Fruit fly (Drosophila melanogaster) whole organism, pupa: ENCODE results near the gene CG13023.

Experiments used
- CG10348 ChIP-seq: fragments of 200-800 bp; sonication (Bioruptor generic); IDR thresholded peaks from 2 replicates; pipeline ENCODE4 v1.3.6; 2022; ENCODE audit warnings: missing biosample characterization, missing genetic modification characterization
- CG12605 ChIP-seq: fragments of 200-800 bp; sonication (Bioruptor generic); IDR thresholded peaks from 2 replicates; pipeline ENCODE4 v1.3.6; 2022; ENCODE audit warnings: missing biosample characterization, missing genetic modification characterization
- CG13204 ChIP-seq: fragments of 200-800 bp; sonication (Bioruptor generic); optimal IDR thresholded peaks from 2 replicates; lab custom pipeline; 2018; ENCODE audit warnings: missing biosample characterization, mild to moderate bottlenecking, missing genetic modification characterization, moderate library complexity
- CG14655 ChIP-seq: fragments of 200-800 bp; sonication (Bioruptor generic); optimal IDR thresholded peaks from 3 replicates; lab custom pipeline; 2017; ENCODE audit warnings: mild to moderate bottlenecking, missing biosample characterization, missing genetic modification reagents, missing genetic modification characterization
- CG15710 ChIP-seq: fragments of 200-800 bp; sonication (Bioruptor generic); optimal IDR thresholded peaks from 2 replicates; lab custom pipeline; 2018; ENCODE audit warnings: missing biosample characterization, mild to moderate bottlenecking, missing genetic modification characterization, moderate library complexity
- CG17806 ChIP-seq: fragments of 200-800 bp; sonication (Bioruptor generic); optimal IDR thresholded peaks from 2 replicates; lab custom pipeline; 2018; ENCODE audit warnings: missing biosample characterization, mild to moderate bottlenecking, missing genetic modification characterization, moderate library complexity
- CG32121 ChIP-seq: fragments of 200-800 bp; sonication (Bioruptor generic); IDR thresholded peaks from 2 replicates; pipeline ENCODE4 v1.3.6; 2022; ENCODE audit warnings: missing biosample characterization, missing genetic modification characterization
- CG34367 ChIP-seq: fragments of 200-800 bp; sonication (Bioruptor generic); optimal IDR thresholded peaks from 2 replicates; lab custom pipeline; 2018; ENCODE audit warnings: missing biosample characterization, mild to moderate bottlenecking, missing genetic modification characterization
- CG4496 ChIP-seq: fragments of 200-800 bp; sonication (Bioruptor generic); IDR thresholded peaks from 3 replicates; pipeline ENCODE4 v1.3.6; 2022; ENCODE audit warnings: missing biosample characterization, missing genetic modification characterization
- CG8159 ChIP-seq: fragments of 200-800 bp; sonication (Bioruptor generic); optimal IDR thresholded peaks from 3 replicates; lab custom pipeline; 2018; ENCODE audit warnings: missing biosample characterization, mild to moderate bottlenecking, missing genetic modification characterization, moderate library complexity
- CG8301 ChIP-seq: fragments of 200-800 bp; sonication (Bioruptor generic); optimal IDR thresholded peaks from 2 replicates; lab custom pipeline; 2018; ENCODE audit warnings: missing biosample characterization, mild to moderate bottlenecking, missing genetic modification characterization
- CG9948 ChIP-seq: fragments of 200-800 bp; sonication (Bioruptor generic); optimal IDR thresholded peaks from 2 replicates; lab custom pipeline; 2018; ENCODE audit warnings: missing biosample characterization, mild to moderate bottlenecking, missing genetic modification characterization, moderate library complexity
- D1 ChIP-seq: fragments of 200-800 bp; sonication (Bioruptor generic); optimal IDR thresholded peaks from 2 replicates; lab custom pipeline; 2018; ENCODE audit warnings: missing biosample characterization, mild to moderate bottlenecking, missing genetic modification characterization, moderate library complexity
- EcR ChIP-seq: fragments of 200-800 bp; sonication (Bioruptor generic); optimal IDR thresholded peaks from 3 replicates; lab custom pipeline; 2019; ENCODE audit warnings: missing biosample characterization, missing genetic modification characterization, mild to moderate bottlenecking, moderate library complexity, missing genetic modification reagents
- Ets98B ChIP-seq: fragments of 200-800 bp; sonication (Bioruptor generic); IDR thresholded peaks from 2 replicates; pipeline ENCODE4 v1.3.6; 2022; ENCODE audit warnings: missing biosample characterization, missing genetic modification characterization
- Pif1A ChIP-seq: fragments of 200-800 bp; sonication (Bioruptor generic); optimal IDR thresholded peaks from 3 replicates; lab custom pipeline; 2016; ENCODE audit warnings: missing biosample characterization, missing genetic modification characterization
- Pif1B ChIP-seq: fragments of 200-800 bp; sonication (Bioruptor generic); optimal IDR thresholded peaks from 3 replicates; lab custom pipeline; 2016; ENCODE audit warnings: missing biosample characterization, missing genetic modification characterization
- Snoo ChIP-seq: fragments of 200-800 bp; sonication (Bioruptor generic); optimal IDR thresholded peaks from 3 replicates; lab custom pipeline; 2017; ENCODE audit warnings: missing biosample characterization, mild to moderate bottlenecking, missing genetic modification characterization, inconsistent platforms
- fd96Ca ChIP-seq: fragments of 200-800 bp; sonication (Bioruptor generic); IDR thresholded peaks from 3 replicates; pipeline ENCODE4 v1.3.6; 2022; ENCODE audit warnings: missing biosample characterization, missing genetic modification characterization
- gl ChIP-seq: fragments of 200-800 bp; sonication (Bioruptor generic); optimal IDR thresholded peaks from 2 replicates; lab custom pipeline; 2018; ENCODE audit warnings: missing biosample characterization, mild to moderate bottlenecking, missing genetic modification characterization
- rn ChIP-seq: fragments of 200-800 bp; sonication (Bioruptor generic); IDR thresholded peaks from 2 replicates; pipeline ENCODE4 v1.3.6; 2022; ENCODE audit warnings: missing biosample characterization, missing genetic modification characterization

Gene CG13023

DNA sequence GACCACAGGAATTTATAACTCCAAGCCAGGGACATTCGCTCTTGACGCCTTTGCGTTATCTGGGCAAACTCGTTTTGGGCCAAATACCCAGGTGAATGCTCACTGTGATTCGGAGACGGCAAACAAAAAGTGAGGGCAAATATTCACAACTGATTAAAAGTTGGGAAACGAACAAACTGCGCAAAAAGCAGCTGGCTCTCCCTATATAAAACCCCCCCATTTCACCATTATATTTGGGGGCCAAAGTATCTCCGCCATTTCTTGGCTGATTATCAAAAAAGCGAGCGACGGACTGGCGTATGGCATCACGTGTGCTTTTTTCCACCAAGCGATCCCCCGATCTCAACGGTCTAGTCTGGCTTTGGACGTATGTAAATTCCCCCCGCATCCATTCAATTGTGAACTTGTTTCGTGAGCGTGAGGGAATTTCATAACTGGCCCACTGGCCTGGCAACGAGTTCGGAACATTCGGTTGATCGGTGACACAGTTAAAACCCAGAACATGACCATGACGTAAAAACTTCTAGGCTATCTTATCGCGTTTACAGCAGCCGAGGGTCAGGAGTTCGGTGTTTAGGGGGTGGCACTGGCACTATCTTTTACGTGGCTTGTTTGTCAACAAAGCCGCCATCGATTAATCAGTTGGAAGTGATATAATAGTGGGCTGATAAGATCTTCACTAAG, 31.3 kb upstream of the CG13023 start:
- peak; percentile 3 for TF ChIP-seq EcR (GFP tag; lab: Kevin White, UChicago)
- TF ChIP-seq CG10348 (GFP tag; lab: Robert Waterston, UW), result no peak

DNA sequence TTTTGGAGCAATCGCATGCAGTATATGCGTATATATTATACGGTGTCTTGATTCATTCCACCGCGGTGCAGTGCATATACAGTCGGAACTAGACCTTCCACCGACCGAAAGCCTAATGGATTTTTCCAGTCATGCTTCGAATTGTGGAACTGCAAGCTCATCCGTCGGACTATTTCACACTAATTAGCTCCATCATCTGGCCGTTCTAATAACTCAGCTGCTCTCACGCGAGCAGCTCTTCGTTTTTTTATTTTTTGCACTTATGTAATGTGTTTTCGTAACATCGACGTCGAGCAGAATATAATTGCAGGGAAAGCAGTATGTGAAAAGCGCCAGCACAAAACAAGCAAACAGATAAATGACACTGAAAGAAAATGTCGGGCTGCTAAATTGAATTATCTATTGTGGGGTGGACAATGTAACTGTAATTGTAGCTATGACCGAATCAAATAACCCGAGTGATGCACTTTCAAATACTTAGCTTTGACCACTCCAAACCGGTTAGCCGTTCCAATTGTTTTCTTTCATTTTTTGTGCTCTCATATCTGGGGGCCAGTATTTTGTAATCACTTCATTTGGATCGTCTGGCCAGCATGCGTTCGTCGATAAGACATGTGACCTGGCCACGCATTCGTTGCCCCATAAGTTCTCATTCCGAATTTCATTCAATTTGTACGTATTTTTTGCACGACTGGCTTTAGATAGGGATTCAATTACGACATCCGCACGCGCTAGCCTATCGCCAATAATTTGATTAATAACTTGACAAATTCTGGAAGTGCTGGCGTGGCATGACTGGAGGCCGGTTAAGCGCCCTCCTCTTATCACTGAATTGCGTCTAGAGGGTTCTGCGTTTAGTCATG, 30.5 kb upstream of the CG13023 start, which contains the start of gene Cpr73D:
Cpr73D (minus strand) TSS at position 156 of the 863 bp plus-strand sequence.
- TF ChIP-seq D1 (no peak), CG32121 (peak; percentile 49), Ets98B (GFP tag; lab: Robert Waterston, UW) (peak; percentile 57; the same call in 1 of the 2 replicates), CG15710 (tag; lab: Kevin White, UChicago) (no peak), fd96Ca (peak; percentile 53; the same call in 2 of the 3 replicates), Snoo (tag; lab: Kevin White, UChicago) (peak; percentile 1), CG9948 (tag; lab: Kevin White, UChicago) (no peak), Pif1A (GFP tag; lab: Kevin White, UChicago) (no peak), Pif1B (GFP tag; lab: Kevin White, UChicago) (no peak), CG17806 (tag; lab: Kevin White, UChicago) (no peak), CG4496 (peak; percentile 58), CG12605 (GFP tag; lab: Robert Waterston, UW) (no peak)

DNA sequence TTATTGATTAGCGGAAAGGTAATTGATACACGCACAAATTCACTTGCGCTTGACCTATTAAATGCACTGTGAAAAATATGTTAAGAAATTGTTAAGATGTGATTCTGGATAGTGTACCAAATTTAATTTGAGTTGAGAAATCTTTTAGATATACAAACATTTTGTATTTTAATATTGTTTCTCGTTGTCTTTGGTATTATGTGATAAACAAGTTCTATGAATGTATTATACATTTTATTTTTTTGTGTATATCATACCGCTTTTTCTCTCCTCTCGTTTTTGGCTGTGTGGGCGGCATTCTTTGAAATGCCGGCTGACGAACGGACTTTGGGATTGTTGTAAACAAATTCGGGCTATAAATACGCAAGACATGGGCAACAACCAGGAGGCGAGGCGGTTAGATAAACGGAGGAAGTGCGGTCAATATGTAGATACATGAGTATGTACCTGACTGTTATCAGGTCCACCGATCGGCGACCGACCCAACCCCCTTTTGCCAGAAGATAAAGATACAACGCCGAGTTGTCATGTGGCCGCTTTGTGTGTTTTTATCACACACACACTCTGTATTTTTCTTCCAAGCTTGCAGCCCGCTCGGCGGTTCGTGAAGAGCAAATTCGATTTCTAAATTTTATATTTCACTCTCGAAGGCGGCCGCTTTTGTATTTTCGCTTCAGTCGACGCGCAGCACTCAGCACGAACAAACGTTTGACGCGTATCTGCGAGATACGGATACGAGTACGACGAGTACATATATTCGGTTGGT, 29.7 kb upstream of the CG13023 start:
- TF ChIP-seq Pif1A (GFP tag; lab: Kevin White, UChicago), result peak; percentile 31
- 0 out of 3 replicates have a peak, but pooled peaks have one; percentile 7 for TF ChIP-seq CG4496
- no peak for TF ChIP-seq Ets98B (GFP tag; lab: Robert Waterston, UW)
- TF ChIP-seq CG32121, result peak; percentile 9; the same call in 1 of the 2 replicates
- no peak for TF ChIP-seq fd96Ca
- TF ChIP-seq CG13204, result no peak
- no peak for TF ChIP-seq Pif1B (GFP tag; lab: Kevin White, UChicago)
- TF ChIP-seq CG17806 (tag; lab: Kevin White, UChicago), result peak; percentile 20

DNA sequence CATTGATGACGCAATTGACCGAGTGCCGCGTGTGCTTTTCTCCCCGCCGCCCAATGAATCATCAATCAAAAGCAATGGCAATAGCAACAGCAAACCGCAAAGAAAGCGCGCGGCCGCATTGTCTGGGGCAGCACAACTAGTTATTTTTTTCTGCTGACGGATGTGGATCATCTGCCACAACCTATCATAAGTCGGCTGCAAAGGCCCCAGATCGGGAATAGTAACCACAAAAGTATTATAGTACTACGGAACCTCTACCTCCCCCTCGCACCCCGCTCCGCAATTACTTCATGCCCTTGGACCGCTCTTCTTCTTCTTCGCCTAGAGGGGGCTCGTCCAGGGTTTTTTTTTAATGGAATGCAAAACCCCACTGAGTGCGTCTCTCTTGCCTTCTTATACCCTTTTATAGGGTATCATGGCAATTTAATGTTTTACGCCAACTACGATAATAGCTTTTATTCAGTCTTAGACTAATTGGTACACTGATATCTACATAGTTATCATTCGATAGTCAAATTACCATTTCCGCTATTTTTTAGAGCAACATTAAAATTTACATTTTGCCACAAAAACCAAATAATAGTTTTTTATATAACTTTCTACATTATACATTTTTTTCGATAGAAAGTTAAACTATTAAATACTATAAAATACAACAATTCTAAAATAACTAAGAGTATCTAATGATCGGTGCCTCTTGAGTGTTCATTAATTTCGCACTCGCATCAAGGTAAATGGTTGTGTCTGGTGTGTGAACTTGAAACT, 29.0 kb upstream of the CG13023 start:
- TF ChIP-seq CG4496 (peak; percentile 75), CG9948 (tag; lab: Kevin White, UChicago) (peak; percentile 23), CG15710 (tag; lab: Kevin White, UChicago) (peak; percentile 45), CG8301 (tag; lab: Kevin White, UChicago) (peak; percentile 9), CG14655 (GFP tag; lab: Kevin White, UChicago) (peak; percentile 45), CG12605 (GFP tag; lab: Robert Waterston, UW) (no peak), fd96Ca (0 out of 3 replicates have a peak, but pooled peaks have one; percentile 26), CG8159 (peak; percentile 36), CG32121 (peak; percentile 10), gl (no peak), Pif1A (GFP tag; lab: Kevin White, UChicago) (no peak), Snoo (tag; lab: Kevin White, UChicago) (no peak), D1 (no peak), CG17806 (tag; lab: Kevin White, UChicago) (peak; percentile 25), CG10348 (GFP tag; lab: Robert Waterston, UW) (no peak), EcR (GFP tag; lab: Kevin White, UChicago) (peak; percentile 44), Ets98B (GFP tag; lab: Robert Waterston, UW) (peak; percentile 13; the same call in 1 of the 2 replicates), CG13204 (no peak), CG34367 (tag; lab: Kevin White, UChicago) (no peak), Pif1B (GFP tag; lab: Kevin White, UChicago) (peak; percentile 14), rn (no peak)

DNA sequence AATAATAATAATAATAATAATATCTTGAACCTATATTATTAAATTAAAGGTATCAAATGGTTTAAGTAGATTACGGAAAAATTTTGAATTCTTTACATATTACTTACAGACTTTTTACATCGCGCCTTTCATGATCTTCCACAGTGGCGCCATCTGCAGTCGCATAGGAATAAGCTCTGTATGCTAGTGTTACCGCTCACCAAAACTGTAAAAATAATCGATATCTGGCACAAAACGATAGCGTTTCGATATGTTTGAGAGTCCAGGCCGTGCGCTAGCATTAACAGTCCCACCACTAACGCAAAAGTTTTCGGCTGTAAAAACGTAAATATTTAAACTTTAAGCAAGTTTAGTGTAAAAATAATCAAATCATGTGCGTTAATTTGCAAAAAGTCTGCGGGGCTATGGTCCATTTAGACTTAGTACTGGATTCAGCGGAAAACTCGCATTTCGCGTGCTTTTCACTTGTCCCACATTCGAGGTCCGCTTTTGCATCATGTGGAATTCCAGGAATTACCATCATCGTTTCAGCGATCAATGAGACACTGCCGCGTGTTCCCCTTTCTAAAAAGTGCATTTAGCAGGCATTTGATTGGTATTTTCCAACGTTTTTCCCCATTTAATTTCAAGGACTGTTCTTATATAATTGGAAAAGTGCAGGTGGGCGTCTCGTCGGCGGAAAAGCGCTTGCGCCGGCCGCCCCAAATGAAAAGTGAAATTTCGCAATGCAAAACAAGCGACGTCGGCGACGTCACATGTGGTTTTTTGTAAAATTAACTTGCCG, 28.2 kb upstream of the CG13023 start:
- TF ChIP-seq Ets98B (GFP tag; lab: Robert Waterston, UW), result no peak
- TF ChIP-seq EcR (GFP tag; lab: Kevin White, UChicago), result no peak
- no peak for TF ChIP-seq CG12605 (GFP tag; lab: Robert Waterston, UW)
- no peak for TF ChIP-seq rn
- TF ChIP-seq CG15710 (tag; lab: Kevin White, UChicago), result no peak
- TF ChIP-seq CG4496, result no peak
- TF ChIP-seq CG8301 (tag; lab: Kevin White, UChicago), result no peak
- no peak for TF ChIP-seq CG34367 (tag; lab: Kevin White, UChicago)
- no peak for TF ChIP-seq CG8159
- TF ChIP-seq CG10348 (GFP tag; lab: Robert Waterston, UW), result no peak
- TF ChIP-seq Pif1A (GFP tag; lab: Kevin White, UChicago), result no peak
- no peak for TF ChIP-seq CG32121
- TF ChIP-seq CG14655 (GFP tag; lab: Kevin White, UChicago), result no peak
- TF ChIP-seq CG13204, result no peak
- TF ChIP-seq Pif1B (GFP tag; lab: Kevin White, UChicago), result no peak
- no peak for TF ChIP-seq CG17806 (tag; lab: Kevin White, UChicago)
- no peak for TF ChIP-seq D1
- no peak for TF ChIP-seq gl
- TF ChIP-seq, all 21 proteins: peak for 0
